Worm (Caenorhabditis elegans) whole organism, L4 larva: ENCODE measurements around the gene T10F2.5.

Experiments used
- T26A8.4 ChIP-seq: fragments of 200-800 bp; sonication (Bioruptor generic); IDR thresholded peaks from 2 replicates; pipeline ENCODE4 v1.3.6; 2022; ENCODE audit warnings: missing genetic modification characterization, missing compliant biosample characterization
- Y48G9A.11 ChIP-seq: fragments of 200-800 bp; sonication (Bioruptor generic); IDR thresholded peaks from 2 replicates; pipeline ENCODE4 v1.3.6; 2022; ENCODE audit warnings: missing genetic modification reagents, missing genetic modification characterization, missing compliant biosample characterization
- aha-1 ChIP-seq: fragments of 150-350 bp; peaks from one replicate; lab custom pipeline; 2014; ENCODE audit warnings: missing biosample characterization, missing genetic modification characterization
- attf-4 ChIP-seq: sonication (generic microtip); optimal IDR thresholded peaks from 3 replicates; lab custom pipeline; 2017; ENCODE audit warnings: missing biosample characterization, missing genetic modification characterization
- ceh-44 ChIP-seq: fragments of 200-800 bp; sonication (Bioruptor generic); IDR thresholded peaks from 2 replicates; pipeline ENCODE4 v1.3.6; 2022; ENCODE audit warnings: missing genetic modification reagents, missing genetic modification characterization, missing compliant biosample characterization
- ceh-62 ChIP-seq: sonication (generic microtip); optimal IDR thresholded peaks from 2 replicates; lab custom pipeline; 2017; ENCODE audit warnings: missing biosample characterization, missing genetic modification characterization
- ceh-82 ChIP-seq: sonication (generic microtip); optimal IDR thresholded peaks from 2 replicates; lab custom pipeline; 2017; ENCODE audit warnings: missing biosample characterization, missing genetic modification characterization
- daf-8 ChIP-seq: fragments of 200-800 bp; sonication (Bioruptor generic); IDR thresholded peaks from 2 replicates; pipeline ENCODE4 v1.3.6; 2022; ENCODE audit warnings: missing genetic modification characterization, missing compliant biosample characterization
- dmd-6 ChIP-seq: fragments of 200-800 bp; sonication (Bioruptor generic); IDR thresholded peaks from 2 replicates; pipeline ENCODE4 v1.3.6; 2022; ENCODE audit warnings: missing genetic modification reagents, missing genetic modification characterization, missing compliant biosample characterization
- duxl-1 ChIP-seq: sonication (generic microtip); optimal IDR thresholded peaks from 2 replicates; lab custom pipeline; 2016; ENCODE audit warnings: mild to moderate bottlenecking, missing genetic modification characterization, moderate library complexity, missing compliant biosample characterization; ENCODE audit not compliant: poor library complexity
- egl-43 ChIP-seq: fragments of 200-800 bp; sonication (Bioruptor generic); IDR thresholded peaks from 2 replicates; pipeline ENCODE4 v1.3.6; 2022; ENCODE audit warnings: missing genetic modification reagents, missing genetic modification characterization, missing compliant biosample characterization
- hlh-11 ChIP-seq: fragments of 200-800 bp; sonication (Bioruptor generic); optimal IDR thresholded peaks from 2 replicates; lab custom pipeline; 2018; ENCODE audit warnings: mild to moderate bottlenecking, missing genetic modification characterization, missing compliant biosample characterization
- hlh-30 ChIP-seq: sonication (generic microtip); optimal IDR thresholded peaks from 2 replicates; lab custom pipeline; 2017; ENCODE audit warnings: antibody characterized with exemption, mild to moderate bottlenecking, missing genetic modification characterization, missing compliant biosample characterization; ENCODE audit not compliant: insufficient read depth
- hmg-1.1 ChIP-seq: fragments of 200-800 bp; sonication (Bioruptor generic); IDR thresholded peaks from 2 replicates; pipeline ENCODE4 v1.3.6; 2022; ENCODE audit warnings: missing genetic modification reagents, missing genetic modification characterization, missing compliant biosample characterization
- lin-1 ChIP-seq: fragments of 200-800 bp; sonication (Bioruptor generic); IDR thresholded peaks from 2 replicates; pipeline ENCODE4 v1.3.6; 2022; ENCODE audit warnings: missing genetic modification reagents, missing genetic modification characterization, missing compliant biosample characterization
- lin-38 ChIP-seq: fragments of 200-800 bp; sonication (Bioruptor generic); IDR thresholded peaks from 2 replicates; pipeline ENCODE4 v1.3.6; 2022; ENCODE audit warnings: missing genetic modification reagents, missing genetic modification characterization, missing compliant biosample characterization
- lir-3 ChIP-seq: sonication (generic microtip); optimal IDR thresholded peaks from 2 replicates; lab custom pipeline; 2016; ENCODE audit warnings: mild to moderate bottlenecking, missing genetic modification characterization, missing compliant biosample characterization
- lsy-2 ChIP-seq, 2 experiments: fragments of 150-350 bp in 1 of 2; sonication (generic microtip) in 1 of 2; optimal IDR thresholded peaks; 2 replicates each; lab custom pipeline; 2014 to 2017; ENCODE audit warnings: missing biosample characterization in 2 of 2, missing genetic modification characterization in 2 of 2
- mdl-1 ChIP-seq, 2 experiments: fragments of 150-350 bp in 1 of 2; sonication (generic microtip) in 1 of 2; optimal IDR thresholded peaks; 2 replicates each; lab custom pipeline; 2014 to 2017; ENCODE audit warnings: missing biosample characterization in 2 of 2, missing genetic modification characterization in 2 of 2
- mes-2 ChIP-seq: sonication (generic microtip); optimal IDR thresholded peaks from 2 replicates; lab custom pipeline; 2016; ENCODE audit warnings: missing genotype, mild to moderate bottlenecking, missing genetic modification characterization, missing compliant biosample characterization; ENCODE audit not compliant: poor library complexity, severe bottlenecking
- mxl-2 ChIP-seq: fragments of 200-800 bp; sonication (Bioruptor generic); conservative IDR thresholded peaks from 2 replicates; pipeline ENCODE4 v1.3.6; 2022; ENCODE audit warnings: missing genetic modification reagents, missing genetic modification characterization, missing compliant biosample characterization
- mxl-3 ChIP-seq: fragments of 200-800 bp; sonication (Bioruptor generic); optimal IDR thresholded peaks from 2 replicates; lab custom pipeline; 2018; ENCODE audit warnings: mild to moderate bottlenecking, missing genetic modification characterization, missing compliant biosample characterization
- nhr-11 ChIP-seq: fragments of 150-350 bp; optimal IDR thresholded peaks from 2 replicates; lab custom pipeline; 2014; ENCODE audit warnings: missing biosample characterization, missing genetic modification characterization
- pha-4 ChIP-seq, 2 experiments: fragments of 150-350 bp in 1 of 2; fragments of 200-800 bp in 1 of 2; sonication (Bioruptor generic) in 1 of 2; IDR thresholded peaks in 1 of 2; optimal IDR thresholded peaks in 1 of 2; 2 replicates each; pipeline versions ENCODE4 v1.3.6 to Lab custom; 2014 to 2022; ENCODE audit warnings: missing genetic modification characterization in 2 of 2, missing genetic modification reagents in 2 of 2, missing biosample characterization in 1 of 2, missing compliant biosample characterization in 1 of 2
- php-3 ChIP-seq: fragments of 200-800 bp; sonication (Bioruptor generic); IDR thresholded peaks from 2 replicates; pipeline ENCODE4 v1.3.6; 2022; ENCODE audit warnings: missing genetic modification reagents, missing genetic modification characterization, missing compliant biosample characterization
- set-16 ChIP-seq: fragments of 200-800 bp; sonication (Bioruptor generic); IDR thresholded peaks from 2 replicates; pipeline ENCODE4 v1.3.6; 2022; ENCODE audit warnings: missing genetic modification reagents, missing genetic modification characterization, missing compliant biosample characterization
- tag-97 ChIP-seq: fragments of 200-800 bp; sonication (Bioruptor generic); IDR thresholded peaks from 2 replicates; pipeline ENCODE4 v1.3.6; 2022; ENCODE audit warnings: missing genetic modification characterization, missing compliant biosample characterization
- unc-62 ChIP-seq, 3 experiments: fragments of 150-350 bp in 1 of 3; sonication (generic microtip); optimal IDR thresholded peaks in 2 of 3; peaks in 1 of 3; 1 replicate in 1 of 3; 2 replicates in 2 of 3; lab custom pipeline; 2014 to 2017; ENCODE audit warnings: missing biosample characterization in 3 of 3, missing genetic modification characterization in 3 of 3, missing genetic modification reagents in 3 of 3, missing genotype in 1 of 3
- vab-7 ChIP-seq: fragments of 200-800 bp; sonication (Bioruptor generic); IDR thresholded peaks from 2 replicates; pipeline ENCODE4 v1.3.6; 2022; ENCODE audit warnings: missing genetic modification reagents, missing genetic modification characterization, missing compliant biosample characterization
- ztf-7 ChIP-seq: fragments of 150-350 bp; optimal IDR thresholded peaks from 2 replicates; lab custom pipeline; 2014; ENCODE audit warnings: missing biosample characterization, missing genetic modification characterization

Gene T10F2.5

ce11 chrIII:5136033-5136597, 23.3 kb downstream of the T10F2.5 start, which contains the start of gene tbx-2:
Gene tbx-2 (minus strand): TSS chrIII:5136296.
- TF ChIP-seq egl-43 (GFP tag; lab: Robert Waterston, UW) (0 out of 2 replicates have a peak, but pooled peaks have one; percentile 34), vab-7 (GFP tag; lab: Robert Waterston, UW) (no peak), lsy-2 (tag; optimal IDR thresholded peaks at IDR 0.05; lab: Kevin White, UChicago) (peak in 1 of 2 experiments; percentile 41), php-3 (GFP tag; lab: Robert Waterston, UW) (no peak), duxl-1 (tag; lab: Kevin White, UChicago) (peak; percentile 3), dmd-6 (no peak), hmg-1.1 (peak; percentile 29; the same call in 1 of the 2 replicates), set-16 (GFP tag; lab: Robert Waterston, UW) (peak; percentile 58), T26A8.4 (GFP tag; lab: Robert Waterston, UW) (no peak), mdl-1 (tag; optimal IDR thresholded peaks at IDR 0.05; lab: Kevin White, UChicago) (peak in 1 of 2 experiments; percentile 13), mxl-3 (GFP tag; lab: Kevin White, UChicago) (peak; percentile 61), aha-1 (tag; lab: Kevin White, UChicago) (peak; percentile 78), hlh-30 (peak; percentile 54), unc-62 (GFP tag; optimal IDR thresholded peaks at IDR 0.05 in 1 of 2; lab: Kevin White, UChicago) (peak in 1 of 2 experiments; percentile 78), unc-62 (tag; optimal IDR thresholded peaks at IDR 0.05; lab: Kevin White, UChicago) (no peak), tag-97 (no peak), lin-38 (no peak), hlh-11 (peak; percentile 44), mes-2 (peak; percentile 31)

DNA sequence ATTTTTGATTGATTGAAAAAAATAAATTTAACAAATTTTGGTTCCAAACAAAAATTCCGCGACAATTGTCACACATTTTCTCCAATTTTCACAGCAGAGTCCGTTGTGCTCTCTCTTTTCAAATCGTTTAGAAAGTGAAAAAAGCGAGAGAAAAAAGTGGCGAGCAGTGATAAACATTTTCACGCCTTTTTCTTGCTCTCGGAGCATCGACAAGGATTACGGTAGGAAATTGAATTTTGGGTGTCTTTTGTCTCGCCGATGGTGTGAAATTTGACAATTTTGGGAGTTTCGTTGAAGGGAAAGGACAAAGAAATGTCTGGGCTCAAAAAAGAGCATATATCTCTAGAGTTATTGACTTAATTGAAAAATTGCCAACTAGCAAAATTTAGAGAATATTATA, 24.9 kb downstream of the T10F2.5 start:
- no peak for TF ChIP-seq ceh-82 (tag; lab: Kevin White, UChicago)
- peak; percentile 18 for TF ChIP-seq hlh-11
- no peak for TF ChIP-seq attf-4 (tag; lab: Kevin White, UChicago)
- TF ChIP-seq mxl-2 (GFP tag; lab: Robert Waterston, UW): no peak
- TF ChIP-seq lsy-2 (tag; optimal IDR thresholded peaks at IDR 0.05; lab: Kevin White, UChicago): peak in 1 of 2 experiments; percentile 24
- no peak for TF ChIP-seq mes-2
- no peak for TF ChIP-seq daf-8 (GFP tag; lab: Robert Waterston, UW)
- no peak for TF ChIP-seq lin-1
- no peak for TF ChIP-seq lir-3 (tag; lab: Kevin White, UChicago)
- no peak for TF ChIP-seq nhr-11 (tag; lab: Kevin White, UChicago)
- TF ChIP-seq Y48G9A.11 (GFP tag; lab: Robert Waterston, UW): no peak

DNA sequence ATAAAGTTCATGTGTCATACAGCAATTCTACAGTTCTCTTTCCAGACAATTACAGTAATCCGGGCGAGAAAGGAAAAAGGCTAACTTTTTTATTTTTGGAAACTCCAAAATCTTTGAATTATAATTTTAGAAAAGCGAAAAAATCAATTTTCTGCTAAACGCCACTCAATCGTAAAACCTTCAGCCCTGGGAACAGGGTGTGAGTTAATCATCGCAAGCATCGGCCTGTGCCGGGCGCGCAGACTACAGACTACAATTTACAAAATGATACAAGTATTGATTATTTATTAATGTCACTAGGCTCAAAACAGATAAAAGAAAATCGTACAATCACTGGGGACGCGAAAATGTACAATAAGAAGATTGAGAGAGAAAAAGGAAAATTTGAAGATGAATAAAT, 28.8 kb downstream of the T10F2.5 start:
- TF ChIP-seq ceh-44 (GFP tag; lab: Robert Waterston, UW): no peak
- no peak for TF ChIP-seq ceh-62 (tag; lab: Kevin White, UChicago)

ce11 chrIII:5129261-5129660, 30.1 kb downstream of the T10F2.5 start:
- 0 out of 2 replicates have a peak, but pooled peaks have one; percentile 8 for TF ChIP-seq set-16 (GFP tag; lab: Robert Waterston, UW)
- TF ChIP-seq ztf-7 (tag; lab: Kevin White, UChicago): no peak
- TF ChIP-seq unc-62 (GFP tag; optimal IDR thresholded peaks at IDR 0.05 in 1 of 2; lab: Kevin White, UChicago): peak in 1 of 2 experiments; percentile 35
- no peak for TF ChIP-seq unc-62 (tag; optimal IDR thresholded peaks at IDR 0.05; lab: Kevin White, UChicago)

- TF ChIP-seq pha-4 (GFP tag; IDR thresholded peaks at IDR 0.05; lab: Robert Waterston, UW): no peak
- TF ChIP-seq pha-4 (tag; optimal IDR thresholded peaks at IDR 0.05; lab: Kevin White, UChicago): no peak
- TF ChIP-seq set-16 (GFP tag; lab: Robert Waterston, UW): peak; percentile 13; the same call in 1 of the 2 replicates
Measured at ce11 chrIII:5126988-5127387, 32.4 kb downstream of the T10F2.5 start.
